Fruit fly (Drosophila melanogaster) whole organism, pupa: ENCODE measurements around the gene Jon25Bii.

Experiments
- CG10348 ChIP-seq: fragments of 200-800 bp; sonication (Bioruptor generic); IDR thresholded peaks from 2 replicates; pipeline ENCODE4 v1.3.6; 2022; ENCODE audit warnings: missing biosample characterization, missing genetic modification characterization
- CG12605 ChIP-seq: fragments of 200-800 bp; sonication (Bioruptor generic); IDR thresholded peaks from 2 replicates; pipeline ENCODE4 v1.3.6; 2022; ENCODE audit warnings: missing biosample characterization, missing genetic modification characterization
- CG13204 ChIP-seq: fragments of 200-800 bp; sonication (Bioruptor generic); optimal IDR thresholded peaks from 2 replicates; lab custom pipeline; 2018; ENCODE audit warnings: missing biosample characterization, mild to moderate bottlenecking, missing genetic modification characterization, moderate library complexity
- CG14655 ChIP-seq: fragments of 200-800 bp; sonication (Bioruptor generic); optimal IDR thresholded peaks from 3 replicates; lab custom pipeline; 2017; ENCODE audit warnings: mild to moderate bottlenecking, missing biosample characterization, missing genetic modification reagents, missing genetic modification characterization
- CG15710 ChIP-seq: fragments of 200-800 bp; sonication (Bioruptor generic); optimal IDR thresholded peaks from 2 replicates; lab custom pipeline; 2018; ENCODE audit warnings: missing biosample characterization, mild to moderate bottlenecking, missing genetic modification characterization, moderate library complexity
- CG17806 ChIP-seq: fragments of 200-800 bp; sonication (Bioruptor generic); optimal IDR thresholded peaks from 2 replicates; lab custom pipeline; 2018; ENCODE audit warnings: missing biosample characterization, mild to moderate bottlenecking, missing genetic modification characterization, moderate library complexity
- CG32121 ChIP-seq: fragments of 200-800 bp; sonication (Bioruptor generic); IDR thresholded peaks from 2 replicates; pipeline ENCODE4 v1.3.6; 2022; ENCODE audit warnings: missing biosample characterization, missing genetic modification characterization
- CG34367 ChIP-seq: fragments of 200-800 bp; sonication (Bioruptor generic); optimal IDR thresholded peaks from 2 replicates; lab custom pipeline; 2018; ENCODE audit warnings: missing biosample characterization, mild to moderate bottlenecking, missing genetic modification characterization
- CG4496 ChIP-seq: fragments of 200-800 bp; sonication (Bioruptor generic); IDR thresholded peaks from 3 replicates; pipeline ENCODE4 v1.3.6; 2022; ENCODE audit warnings: missing biosample characterization, missing genetic modification characterization
- CG8159 ChIP-seq: fragments of 200-800 bp; sonication (Bioruptor generic); optimal IDR thresholded peaks from 3 replicates; lab custom pipeline; 2018; ENCODE audit warnings: missing biosample characterization, mild to moderate bottlenecking, missing genetic modification characterization, moderate library complexity
- CG8301 ChIP-seq: fragments of 200-800 bp; sonication (Bioruptor generic); optimal IDR thresholded peaks from 2 replicates; lab custom pipeline; 2018; ENCODE audit warnings: missing biosample characterization, mild to moderate bottlenecking, missing genetic modification characterization
- CG9948 ChIP-seq: fragments of 200-800 bp; sonication (Bioruptor generic); optimal IDR thresholded peaks from 2 replicates; lab custom pipeline; 2018; ENCODE audit warnings: missing biosample characterization, mild to moderate bottlenecking, missing genetic modification characterization, moderate library complexity
- D1 ChIP-seq: fragments of 200-800 bp; sonication (Bioruptor generic); optimal IDR thresholded peaks from 2 replicates; lab custom pipeline; 2018; ENCODE audit warnings: missing biosample characterization, mild to moderate bottlenecking, missing genetic modification characterization, moderate library complexity
- EcR ChIP-seq: fragments of 200-800 bp; sonication (Bioruptor generic); optimal IDR thresholded peaks from 3 replicates; lab custom pipeline; 2019; ENCODE audit warnings: missing biosample characterization, missing genetic modification characterization, mild to moderate bottlenecking, moderate library complexity, missing genetic modification reagents
- Ets98B ChIP-seq: fragments of 200-800 bp; sonication (Bioruptor generic); IDR thresholded peaks from 2 replicates; pipeline ENCODE4 v1.3.6; 2022; ENCODE audit warnings: missing biosample characterization, missing genetic modification characterization
- Pif1A ChIP-seq: fragments of 200-800 bp; sonication (Bioruptor generic); optimal IDR thresholded peaks from 3 replicates; lab custom pipeline; 2016; ENCODE audit warnings: missing biosample characterization, missing genetic modification characterization
- Pif1B ChIP-seq: fragments of 200-800 bp; sonication (Bioruptor generic); optimal IDR thresholded peaks from 3 replicates; lab custom pipeline; 2016; ENCODE audit warnings: missing biosample characterization, missing genetic modification characterization
- Snoo ChIP-seq: fragments of 200-800 bp; sonication (Bioruptor generic); optimal IDR thresholded peaks from 3 replicates; lab custom pipeline; 2017; ENCODE audit warnings: missing biosample characterization, mild to moderate bottlenecking, missing genetic modification characterization, inconsistent platforms
- fd96Ca ChIP-seq: fragments of 200-800 bp; sonication (Bioruptor generic); IDR thresholded peaks from 3 replicates; pipeline ENCODE4 v1.3.6; 2022; ENCODE audit warnings: missing biosample characterization, missing genetic modification characterization
- gl ChIP-seq: fragments of 200-800 bp; sonication (Bioruptor generic); optimal IDR thresholded peaks from 2 replicates; lab custom pipeline; 2018; ENCODE audit warnings: missing biosample characterization, mild to moderate bottlenecking, missing genetic modification characterization
- rn ChIP-seq: fragments of 200-800 bp; sonication (Bioruptor generic); IDR thresholded peaks from 2 replicates; pipeline ENCODE4 v1.3.6; 2022; ENCODE audit warnings: missing biosample characterization, missing genetic modification characterization

The Jon25Bii gene

dm6 chr2L:4949453-4950045, 3.4 kb downstream of the Jon25Bii start, which contains the start of gene jet:
jet (minus strand) TSS chr2L:4949784.
- TF ChIP-seq Snoo, result no peak

dm6 chr2L:4945300-4945699, 7.6 kb downstream of the Jon25Bii start, which contains the start of the genes mRpL24 and betaggt-I:
mRpL24 (minus strand) TSS chr2L:4945361.
betaggt-I (plus strand) TSS chr2L:4945579.
- TF ChIP-seq EcR (GFP tag; lab: Kevin White, UChicago) (no peak), CG13204 (GFP tag; lab: Kevin White, UChicago) (no peak), CG4496 (GFP tag; lab: Robert Waterston, UW) (peak; percentile 99), Pif1B (peak; percentile 91), CG34367 (tag; lab: Kevin White, UChicago) (peak; percentile 97), Pif1A (GFP tag; lab: Kevin White, UChicago) (peak; percentile 93), CG10348 (GFP tag; lab: Robert Waterston, UW) (peak; percentile 90), CG32121 (GFP tag; lab: Robert Waterston, UW) (peak; percentile 97), CG12605 (peak; percentile 98), rn (GFP tag; lab: Robert Waterston, UW) (peak; percentile 97), gl (tag; lab: Kevin White, UChicago) (peak; percentile 89), CG17806 (peak; percentile 97), CG9948 (tag; lab: Kevin White, UChicago) (peak; percentile 95), CG8159 (tag; lab: Kevin White, UChicago) (peak; percentile 97), CG8301 (tag; lab: Kevin White, UChicago) (peak; percentile 97), D1 (tag; lab: Kevin White, UChicago) (peak; percentile 90), fd96Ca (peak; percentile 93), Snoo (peak; percentile 96), Ets98B (GFP tag; lab: Robert Waterston, UW) (peak; percentile 97), CG14655 (GFP tag; lab: Kevin White, UChicago) (peak; percentile 98), CG15710 (tag; lab: Kevin White, UChicago) (peak; percentile 99)
- TF ChIP-seq, all 21 proteins: peak for 19

DNA sequence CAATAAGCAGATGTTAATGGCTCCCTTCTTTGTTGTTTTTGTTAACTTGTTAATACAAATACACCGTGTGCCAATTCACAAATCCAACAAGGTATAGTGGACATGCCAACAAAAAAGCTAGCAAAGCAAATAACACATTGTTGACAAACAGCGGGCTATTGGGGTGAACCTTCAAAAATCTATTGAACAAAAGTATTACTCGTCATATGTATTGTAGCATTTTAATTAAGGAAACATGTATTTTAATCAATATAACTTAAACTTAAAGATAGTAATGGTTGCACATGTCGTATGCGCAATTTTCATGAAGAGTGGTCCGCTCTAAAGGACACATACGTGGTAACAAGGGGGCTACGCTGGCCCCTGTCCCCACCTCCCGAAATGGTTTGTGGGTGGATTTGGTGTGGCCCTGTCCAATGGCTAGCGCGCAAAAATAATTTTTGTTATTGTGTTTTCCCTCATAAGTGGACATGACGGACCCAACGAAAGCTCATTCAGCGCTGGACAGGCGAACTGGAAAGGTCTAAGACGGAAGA, 10.6 kb downstream of the Jon25Bii start, which contains the start of gene synr:
TSS of gene synr (plus strand) at position 486 of the 536 bp plus-strand sequence.
- TF ChIP-seq CG8159 (tag; lab: Kevin White, UChicago), result peak; percentile 24
- no peak for TF ChIP-seq CG13204 (GFP tag; lab: Kevin White, UChicago)
- TF ChIP-seq, all 21 proteins: peak for 1

dm6 chr2L:4937060-4937459, 15.9 kb downstream of the Jon25Bii start, which contains the start of gene Sgs1:
Sgs1 (plus strand) TSS chr2L:4937409.
- no peak for TF ChIP-seq CG12605
- TF ChIP-seq CG10348 (GFP tag; lab: Robert Waterston, UW), result no peak
- TF ChIP-seq Snoo, result no peak
- TF ChIP-seq rn (GFP tag; lab: Robert Waterston, UW), result no peak
- TF ChIP-seq Ets98B (GFP tag; lab: Robert Waterston, UW), result no peak
- TF ChIP-seq Pif1A (GFP tag; lab: Kevin White, UChicago), result no peak

DNA sequence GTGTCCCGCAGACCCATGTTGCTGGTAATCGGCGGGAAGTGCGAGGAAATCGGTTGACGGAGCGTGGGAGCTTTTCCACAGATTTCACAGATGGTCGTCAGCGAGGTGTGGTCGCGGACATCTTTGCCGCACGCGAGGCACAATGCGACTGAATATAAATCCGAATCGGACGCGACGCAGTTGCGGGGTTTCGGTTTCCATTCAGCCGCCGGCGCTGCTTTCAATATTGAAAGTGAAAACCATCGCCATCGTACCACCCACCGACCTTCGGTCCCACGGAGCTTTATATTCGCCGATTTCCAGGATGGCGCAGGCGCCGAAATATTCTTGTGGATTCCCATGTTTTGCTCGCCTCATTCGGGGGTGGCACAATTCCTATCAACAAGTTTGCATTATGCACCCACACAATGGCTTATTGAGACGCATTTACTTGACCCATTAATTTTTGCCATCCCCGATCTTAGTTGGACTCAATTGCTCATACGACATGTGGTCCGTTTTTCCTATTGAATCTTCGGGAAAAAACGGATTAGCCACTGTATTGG, 16.5 kb downstream of the Jon25Bii start, which contains the start of gene hoe2:
TSS of gene hoe2 (minus strand) at position 126 of the 545 bp plus-strand sequence.
- TF ChIP-seq CG9948 (tag; lab: Kevin White, UChicago) (no peak), CG15710 (tag; lab: Kevin White, UChicago) (no peak), CG12605 (peak; percentile 60; the same call in 1 of the 2 replicates), CG4496 (GFP tag; lab: Robert Waterston, UW) (no peak), CG10348 (GFP tag; lab: Robert Waterston, UW) (no peak)

dm6 chr2L:4932284-4932683, 20.7 kb downstream of the Jon25Bii start, which contains the start of gene hoe1:
hoe1 (minus strand) TSS chr2L:4932384.
- TF ChIP-seq CG14655 (GFP tag; lab: Kevin White, UChicago), result no peak
- TF ChIP-seq CG15710 (tag; lab: Kevin White, UChicago), result no peak
- no peak for TF ChIP-seq rn (GFP tag; lab: Robert Waterston, UW)
- TF ChIP-seq fd96Ca, result no peak
- no peak for TF ChIP-seq Ets98B (GFP tag; lab: Robert Waterston, UW)
- TF ChIP-seq CG8301 (tag; lab: Kevin White, UChicago), result no peak
- TF ChIP-seq CG32121 (GFP tag; lab: Robert Waterston, UW), result no peak
- no peak for TF ChIP-seq CG9948 (tag; lab: Kevin White, UChicago)
- TF ChIP-seq CG34367 (tag; lab: Kevin White, UChicago), result no peak
- TF ChIP-seq CG17806, result no peak
- no peak for TF ChIP-seq CG12605
- TF ChIP-seq CG4496 (GFP tag; lab: Robert Waterston, UW), result no peak
- no peak for TF ChIP-seq Pif1B
- TF ChIP-seq CG10348 (GFP tag; lab: Robert Waterston, UW), result no peak
- TF ChIP-seq Snoo, result no peak
- no peak for TF ChIP-seq Pif1A (GFP tag; lab: Kevin White, UChicago)
- TF ChIP-seq D1 (tag; lab: Kevin White, UChicago), result no peak
- TF ChIP-seq CG13204 (GFP tag; lab: Kevin White, UChicago), result no peak
- TF ChIP-seq EcR (GFP tag; lab: Kevin White, UChicago), result no peak
- TF ChIP-seq CG8159 (tag; lab: Kevin White, UChicago), result no peak
- TF ChIP-seq, all 21 proteins: peak for 0
